Fruit fly (Drosophila melanogaster): ENCODE measurements around the gene Nepl8.

Gene Nepl8

DNA sequence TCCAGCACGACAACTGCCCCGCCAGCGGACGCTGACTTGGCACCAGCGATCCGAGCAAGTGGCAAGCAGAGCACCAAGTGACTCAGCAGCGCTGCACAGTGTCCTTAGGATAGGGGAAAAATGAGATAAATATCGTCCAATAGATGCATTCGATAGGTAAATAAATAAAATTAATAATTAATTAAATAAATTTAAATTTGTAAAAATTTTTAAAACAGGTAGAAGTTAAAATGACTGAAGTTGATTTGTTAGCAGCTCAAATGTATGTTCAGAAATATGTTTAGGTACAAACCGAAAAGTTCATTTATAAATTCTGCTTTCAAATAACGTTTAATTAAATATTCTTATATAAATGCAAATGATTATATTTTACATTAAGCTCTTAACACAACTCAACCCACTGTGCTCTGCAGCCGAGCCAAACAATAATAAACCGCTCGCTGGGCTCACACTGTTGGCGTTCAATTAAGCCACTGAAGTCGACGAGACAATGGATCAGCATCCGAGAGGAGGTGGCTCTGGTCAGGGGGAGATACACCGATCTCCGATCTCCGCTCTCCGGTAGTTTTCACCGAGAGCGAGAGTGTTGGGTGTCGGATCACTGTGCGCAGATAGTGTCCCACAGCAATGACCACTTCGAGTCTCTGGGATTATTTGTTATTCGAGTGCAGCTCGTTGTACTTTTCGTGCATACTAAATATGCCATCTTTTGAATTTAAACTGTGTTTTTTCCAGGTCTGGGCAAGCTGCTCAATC, 39.3 kb upstream of the Nepl8 start, which contains the start of gene CG5888 (continued):
- TF ChIP-seq CG34224 (GFP tag; IDR thresholded peaks at IDR 0.05; ENCODE audit: partially characterized antibody): no peak
- no peak for TF ChIP-seq CG17912 (GFP tag; optimal IDR thresholded peaks at IDR 0.05)
- peak; percentile 2 for TF ChIP-seq CG10654 (GFP tag; optimal IDR thresholded peaks at IDR 0.05)
- TF ChIP-seq Mes4 (GFP tag; optimal IDR thresholded peaks at IDR 0.05): no peak
- TF ChIP-seq peb (GFP tag; IDR thresholded peaks at IDR 0.05): peak; percentile 46; the same call in 1 of the 2 replicates
- no peak for TF ChIP-seq Antp (GFP tag; optimal IDR thresholded peaks at IDR 0.05)
- TF ChIP-seq CG17328 (GFP tag; IDR thresholded peaks at IDR 0.05): peak; percentile 76
- TF ChIP-seq gsb-n (tag; optimal IDR thresholded peaks at IDR 0.05): peak; percentile 70
- TF ChIP-seq yki (optimal IDR thresholded peaks at IDR 0.05): no peak
- peak; percentile 69 for TF ChIP-seq CG2678 (tag; optimal IDR thresholded peaks at IDR 0.05)
- TF ChIP-seq prd (optimal IDR thresholded peaks at IDR 0.05): no peak
- peak; percentile 76 for TF ChIP-seq prd (GFP tag; IDR thresholded peaks at IDR 0.05)
- no peak for TF ChIP-seq CG4707 (GFP tag; optimal IDR thresholded peaks at IDR 0.05)
- TF ChIP-seq C15 (GFP tag; IDR thresholded peaks at IDR 0.05): 0 out of 3 replicates have a peak, but pooled peaks have one; percentile 40
- TF ChIP-seq insv (GFP tag; optimal IDR thresholded peaks at IDR 0.05): no peak
- TF ChIP-seq Fer2 (tag; optimal IDR thresholded peaks at IDR 0.05): no peak
- peak; percentile 43 for TF ChIP-seq lab (GFP tag; optimal IDR thresholded peaks at IDR 0.05)
- no peak for TF ChIP-seq CG7963 (GFP tag; IDR thresholded peaks at IDR 0.05; ENCODE audit: partially characterized antibody)
- peak; percentile 51 for TF ChIP-seq org-1 (GFP tag; optimal IDR thresholded peaks at IDR 0.05)
- no peak for TF ChIP-seq vfl (GFP tag; optimal IDR thresholded peaks at IDR 0.05)
- TF ChIP-seq disco-r (GFP tag; optimal IDR thresholded peaks at IDR 0.05): no peak
- no peak for TF ChIP-seq Gug (GFP tag; IDR thresholded peaks at IDR 0.05)
- no peak for TF ChIP-seq HmgD (GFP tag; optimal IDR thresholded peaks at IDR 0.05)
- TF ChIP-seq CG9797 (GFP tag; optimal IDR thresholded peaks at IDR 0.05): no peak
- TF ChIP-seq ac (GFP tag; optimal IDR thresholded peaks at IDR 0.05): peak; percentile 63
- TF ChIP-seq Six4 (GFP tag; optimal IDR thresholded peaks at IDR 0.05): peak; percentile 45
- TF ChIP-seq CG17568 (GFP tag; optimal IDR thresholded peaks at IDR 0.05): no peak
- TF ChIP-seq CG5180 (GFP tag; optimal IDR thresholded peaks at IDR 0.05): no peak
- TF ChIP-seq NC2α (GFP tag; optimal IDR thresholded peaks at IDR 0.05): no peak
- TF ChIP-seq Poxn (GFP tag; IDR thresholded peaks at IDR 0.05): no peak
- peak; percentile 51 for TF ChIP-seq CG6254 (GFP tag; optimal IDR thresholded peaks at IDR 0.05)
- no peak for TF ChIP-seq CG31224 (GFP tag; IDR thresholded peaks at IDR 0.05)
- TF ChIP-seq Taf1 (GFP tag; IDR thresholded peaks at IDR 0.05): 0 out of 2 replicates have a peak, but pooled peaks have one; percentile 36
- no peak for TF ChIP-seq CG16779 (GFP tag; IDR thresholded peaks at IDR 0.05)
- TF ChIP-seq Meics (GFP tag; optimal IDR thresholded peaks at IDR 0.05): peak; percentile 44
- peak; percentile 48 for TF ChIP-seq Usf (GFP tag; optimal IDR thresholded peaks at IDR 0.05)
- no peak for TF ChIP-seq unc-4 (GFP tag; IDR thresholded peaks at IDR 0.05; ENCODE audit: partially characterized antibody)
- TF ChIP-seq wek (GFP tag; optimal IDR thresholded peaks at IDR 0.05): no peak
- no peak for TF ChIP-seq CG10565 (GFP tag; optimal IDR thresholded peaks at IDR 0.05)
- no peak for TF ChIP-seq p53 (GFP tag; optimal IDR thresholded peaks at IDR 0.05)
- no peak for TF ChIP-seq Bgb (GFP tag; IDR thresholded peaks at IDR 0.05; ENCODE audit: partially characterized antibody)
- TF ChIP-seq gem (tag; optimal IDR thresholded peaks at IDR 0.05): peak; percentile 87
- no peak for TF ChIP-seq CG18476 (GFP tag; optimal IDR thresholded peaks at IDR 0.05)
- peak; percentile 69 for TF ChIP-seq nmo (GFP tag; optimal IDR thresholded peaks at IDR 0.05)
- TF ChIP-seq bsh (GFP tag; optimal IDR thresholded peaks at IDR 0.05): peak; percentile 59 to 77
- peak; percentile 74; the same call in 2 of the 3 replicates for TF ChIP-seq so (GFP tag; IDR thresholded peaks at IDR 0.05)
- TF ChIP-seq wor (GFP tag; IDR thresholded peaks at IDR 0.05): peak; percentile 68
- no peak for TF ChIP-seq repo (GFP tag; optimal IDR thresholded peaks at IDR 0.05)
- no peak for TF ChIP-seq Myb (GFP tag; optimal IDR thresholded peaks at IDR 0.05)
- TF ChIP-seq kay (GFP tag; optimal IDR thresholded peaks at IDR 0.05): peak; percentile 53

Data from whole organism, embryonic.